Fruit fly (Drosophila melanogaster) whole organism, embryonic: ENCODE data around the gene Adgf-C.

Source experiments
- BtbVII ChIP-seq: fragments of 200-800 bp; sonication (Bioruptor generic); optimal IDR thresholded peaks from 3 replicates; lab custom pipeline; 2017; ENCODE audit warnings: missing biosample characterization, mild to moderate bottlenecking, missing genetic modification characterization
- CG10147 ChIP-seq: fragments of 200-800 bp; sonication (Bioruptor generic); optimal IDR thresholded peaks from 2 replicates; lab custom pipeline; 2019; ENCODE audit warnings: missing biosample characterization, mild to moderate bottlenecking, missing genetic modification characterization, moderate library complexity
- CG10321 ChIP-seq: fragments of 200-800 bp; sonication (Bioruptor generic); IDR thresholded peaks from 2 replicates; pipeline ENCODE4 v1.3.6; 2022; ENCODE audit warnings: missing biosample characterization, missing genetic modification characterization
- CG10431 ChIP-seq: fragments of 200-800 bp; sonication (Bioruptor generic); optimal IDR thresholded peaks from 3 replicates; lab custom pipeline; 2018; ENCODE audit warnings: missing biosample characterization, mild to moderate bottlenecking, missing genetic modification characterization
- CG10979 ChIP-seq: fragments of 200-800 bp; sonication (Bioruptor generic); optimal IDR thresholded peaks from 2 replicates; lab custom pipeline; 2018; ENCODE audit warnings: missing biosample characterization, mild to moderate bottlenecking, missing genetic modification characterization, moderate library complexity
- CG11247 ChIP-seq: fragments of 200-800 bp; sonication (Bioruptor generic); IDR thresholded peaks from 2 replicates; pipeline ENCODE4 v1.3.6; 2022; ENCODE audit warnings: missing biosample characterization, missing genetic modification characterization
- CG11456 ChIP-seq: fragments of 200-800 bp; sonication (Bioruptor generic); IDR thresholded peaks from 3 replicates; pipeline ENCODE4 v1.3.6; 2022; ENCODE audit warnings: missing biosample characterization, missing genetic modification characterization
- CG12299 ChIP-seq: fragments of 200-800 bp; sonication (Bioruptor generic); optimal IDR thresholded peaks from 2 replicates; lab custom pipeline; 2018; ENCODE audit warnings: missing biosample characterization, mild to moderate bottlenecking, missing genetic modification characterization
- CG12391 ChIP-seq: fragments of 200-800 bp; sonication (Bioruptor generic); optimal IDR thresholded peaks from 3 replicates; lab custom pipeline; 2018; ENCODE audit warnings: missing biosample characterization, mild to moderate bottlenecking, missing genetic modification characterization, moderate library complexity
- CG12942 ChIP-seq: fragments of 200-800 bp; sonication (Bioruptor generic); optimal IDR thresholded peaks from 3 replicates; lab custom pipeline; 2016; ENCODE audit warnings: missing biosample characterization, missing genetic modification characterization
- CG14050 ChIP-seq: fragments of 200-800 bp; sonication (Bioruptor generic); IDR thresholded peaks from 3 replicates; pipeline ENCODE4 v1.3.6; 2022; ENCODE audit warnings: missing biosample characterization, missing genetic modification characterization
- CG15011 ChIP-seq: fragments of 200-800 bp; sonication (Bioruptor generic); optimal IDR thresholded peaks from 3 replicates; lab custom pipeline; 2018; ENCODE audit warnings: missing biosample characterization, mild to moderate bottlenecking, missing genetic modification characterization
- CG16813 ChIP-seq: fragments of 200-800 bp; sonication (Bioruptor generic); IDR thresholded peaks from 3 replicates; pipeline ENCODE4 v1.3.6; 2022; ENCODE audit warnings: missing biosample characterization, missing genetic modification characterization; ENCODE audit not compliant: partially characterized antibody
- CG2678 ChIP-seq: fragments of 200-800 bp; sonication (Bioruptor generic); optimal IDR thresholded peaks from 3 replicates; lab custom pipeline; 2019; ENCODE audit warnings: missing biosample characterization, mild to moderate bottlenecking, missing genetic modification characterization, moderate library complexity
- CG4328 ChIP-seq: fragments of 200-800 bp; sonication (Bioruptor generic); optimal IDR thresholded peaks from 3 replicates; lab custom pipeline; 2017; ENCODE audit warnings: missing biosample characterization, missing genetic modification reagents, missing genetic modification characterization
- CG4404 ChIP-seq: fragments of 200-800 bp; sonication (Bioruptor generic); IDR thresholded peaks from 2 replicates; pipeline ENCODE4 v1.3.6; 2022; ENCODE audit warnings: missing biosample characterization, missing genetic modification characterization
- CG7987 ChIP-seq: fragments of 200-800 bp; sonication (Bioruptor generic); optimal IDR thresholded peaks from 2 replicates; lab custom pipeline; 2018; ENCODE audit warnings: missing biosample characterization, mild to moderate bottlenecking, missing genetic modification characterization, moderate library complexity
- CG9215 ChIP-seq: fragments of 200-800 bp; sonication (Bioruptor generic); IDR thresholded peaks from 2 replicates; pipeline ENCODE4 v1.3.6; 2022; ENCODE audit warnings: missing biosample characterization, missing genetic modification characterization
- D19A ChIP-seq: fragments of 200-800 bp; optimal IDR thresholded peaks from 3 replicates; lab custom pipeline; 2019; ENCODE audit warnings: missing biosample characterization, mild to moderate bottlenecking, missing genetic modification characterization, moderate library complexity
- ERR ChIP-seq: fragments of 200-800 bp; sonication (Bioruptor generic); optimal IDR thresholded peaks from 2 replicates; lab custom pipeline; 2016; ENCODE audit warnings: missing biosample characterization, missing genetic modification characterization
- Ets97D ChIP-seq: fragments of 200-800 bp; sonication (Bioruptor generic); optimal IDR thresholded peaks from 3 replicates; lab custom pipeline; 2016; ENCODE audit warnings: missing biosample characterization, missing genetic modification characterization
- Hmx ChIP-seq: fragments of 200-800 bp; sonication (Bioruptor generic); optimal IDR thresholded peaks from 2 replicates; lab custom pipeline; 2016; ENCODE audit warnings: missing biosample characterization, missing genetic modification characterization
- Med ChIP-seq: fragments of 200-800 bp; sonication (Bioruptor generic); peaks from one replicate; lab custom pipeline; 2016; ENCODE audit warnings: missing biosample characterization, missing genetic modification characterization, mild to moderate bottlenecking, inconsistent platforms, moderate library complexity
- NFAT ChIP-seq: fragments of 200-800 bp; sonication (Bioruptor generic); IDR thresholded peaks from 2 replicates; pipeline ENCODE4 v1.3.6; 2022; ENCODE audit warnings: missing biosample characterization, missing genetic modification characterization
- Oaz ChIP-seq: fragments of 200-800 bp; sonication (Bioruptor generic); IDR thresholded peaks from 2 replicates; pipeline ENCODE4 v1.3.6; 2022; ENCODE audit warnings: missing biosample characterization, missing genetic modification characterization
- Ptx1 ChIP-seq: fragments of 200-800 bp; sonication (Bioruptor generic); IDR thresholded peaks from 2 replicates; pipeline ENCODE4 v1.3.6; 2022; ENCODE audit warnings: missing biosample characterization, missing genetic modification characterization
- Sox102F ChIP-seq: fragments of 200-800 bp; sonication (Bioruptor generic); optimal IDR thresholded peaks from 2 replicates; lab custom pipeline; 2018; ENCODE audit warnings: missing biosample characterization, mild to moderate bottlenecking, missing genetic modification characterization, moderate library complexity
- Sry-δ ChIP-seq: fragments of 200-800 bp; sonication (Bioruptor generic); optimal IDR thresholded peaks from 2 replicates; lab custom pipeline; 2016; ENCODE audit warnings: missing biosample characterization, missing genetic modification characterization
- Vsx1 ChIP-seq: fragments of 200-800 bp; sonication (Bioruptor generic); optimal IDR thresholded peaks from 2 replicates; lab custom pipeline; 2017; ENCODE audit warnings: missing biosample characterization, mild to moderate bottlenecking, missing genetic modification characterization, missing genetic modification reagents
- ac ChIP-seq: fragments of 200-800 bp; sonication (Bioruptor generic); optimal IDR thresholded peaks from 3 replicates; lab custom pipeline; 2017; ENCODE audit warnings: missing biosample characterization, mild to moderate bottlenecking, missing genetic modification characterization
- amos ChIP-seq: fragments of 200-800 bp; sonication (Bioruptor generic); IDR thresholded peaks from 2 replicates; pipeline ENCODE4 v1.3.6; 2022; ENCODE audit warnings: missing biosample characterization, missing genetic modification characterization; ENCODE audit not compliant: partially characterized antibody
- chinmo ChIP-seq: fragments of 200-800 bp; sonication (Bioruptor generic); IDR thresholded peaks from 4 replicates; pipeline ENCODE4 v1.3.6; 2022; ENCODE audit warnings: missing biosample characterization, missing genetic modification characterization; ENCODE audit not compliant: partially characterized antibody
- danr ChIP-seq: fragments of 200-800 bp; sonication (Bioruptor generic); IDR thresholded peaks from 2 replicates; pipeline ENCODE4 v1.3.6; 2022; ENCODE audit warnings: missing biosample characterization, missing genetic modification characterization
- gsb-n ChIP-seq: fragments of 200-800 bp; sonication (Bioruptor generic); optimal IDR thresholded peaks from 3 replicates; lab custom pipeline; 2018; ENCODE audit warnings: missing biosample characterization, mild to moderate bottlenecking, missing genetic modification characterization
- knrl ChIP-seq: fragments of 200-800 bp; sonication (Bioruptor generic); IDR thresholded peaks from 3 replicates; pipeline ENCODE4 v1.3.6; 2022; ENCODE audit warnings: missing biosample characterization, missing genetic modification characterization; ENCODE audit not compliant: partially characterized antibody
- lbe ChIP-seq: fragments of 200-800 bp; sonication (Bioruptor generic); optimal IDR thresholded peaks from 2 replicates; lab custom pipeline; 2016; ENCODE audit warnings: missing biosample characterization, mild to moderate bottlenecking, missing genetic modification characterization
- maf-S ChIP-seq: fragments of 200-800 bp; sonication (Bioruptor generic); optimal IDR thresholded peaks from 2 replicates; lab custom pipeline; 2016; ENCODE audit warnings: missing biosample characterization, missing genetic modification characterization
- pita ChIP-seq: fragments of 200-800 bp; sonication (Bioruptor generic); optimal IDR thresholded peaks from 2 replicates; lab custom pipeline; 2017; ENCODE audit warnings: missing biosample characterization, mild to moderate bottlenecking, missing genetic modification characterization
- prd ChIP-seq, 3 experiments: fragments of >200 bp in 2 of 3; fragments of 200-800 bp in 1 of 3; sonication (Bioruptor generic) in 1 of 3; optimal IDR thresholded peaks in 2 of 3; IDR thresholded peaks in 1 of 3; 2 replicates in 2 of 3; 3 replicates in 1 of 3; pipeline versions ENCODE4 v1.3.6 to Lab custom; 2017 to 2022; ENCODE audit warnings: missing biosample characterization in 1 of 3, missing genetic modification characterization in 1 of 3
- slou ChIP-seq: fragments of 200-800 bp; sonication (Bioruptor generic); optimal IDR thresholded peaks from 3 replicates; lab custom pipeline; 2016; ENCODE audit warnings: missing biosample characterization, missing genetic modification characterization
- sob ChIP-seq: fragments of 200-800 bp; sonication (Bioruptor generic); IDR thresholded peaks from 2 replicates; pipeline ENCODE4 v1.3.6; 2022; ENCODE audit warnings: missing biosample characterization, missing genetic modification characterization
- ssp ChIP-seq: fragments of 200-800 bp; sonication (Bioruptor generic); IDR thresholded peaks from 2 replicates; pipeline ENCODE4 v1.3.6; 2022; ENCODE audit warnings: missing biosample characterization, missing genetic modification characterization
- stc ChIP-seq: fragments of 200-800 bp; sonication (Bioruptor generic); IDR thresholded peaks from 2 replicates; pipeline ENCODE4 v1.3.6; 2022; ENCODE audit warnings: missing biosample characterization, missing genetic modification characterization
- tap ChIP-seq: fragments of 200-800 bp; optimal IDR thresholded peaks from 3 replicates; lab custom pipeline; 2019; ENCODE audit warnings: missing biosample characterization, mild to moderate bottlenecking, missing genetic modification characterization, moderate library complexity
- trem ChIP-seq: fragments of 200-800 bp; optimal IDR thresholded peaks from 3 replicates; lab custom pipeline; 2019; ENCODE audit warnings: missing biosample characterization, mild to moderate bottlenecking, missing genetic modification characterization, moderate library complexity
- tup ChIP-seq: fragments of 200-800 bp; sonication (Bioruptor generic); optimal IDR thresholded peaks from 2 replicates; lab custom pipeline; 2016; ENCODE audit warnings: missing biosample characterization, mild to moderate bottlenecking, missing genetic modification characterization, moderate library complexity
- vfl ChIP-seq: fragments of 200-800 bp; sonication (Bioruptor generic); optimal IDR thresholded peaks from 2 replicates; lab custom pipeline; 2016; ENCODE audit warnings: missing biosample characterization, missing genetic modification characterization
- wek ChIP-seq: fragments of 200-800 bp; sonication (Bioruptor generic); optimal IDR thresholded peaks from 3 replicates; lab custom pipeline; 2018; ENCODE audit warnings: missing biosample characterization, mild to moderate bottlenecking, missing genetic modification characterization, moderate library complexity
- yki ChIP-seq: fragments of >200 bp; optimal IDR thresholded peaks from 3 replicates; lab custom pipeline; 2018

Adgf-C gene

dm6 chr3R:13659865-13660738 is 46.5 kb upstream of the Adgf-C start, which contains the start of gene Hrb87F (continued):
- no peak for TF ChIP-seq CG4328
- peak; percentile 50 for TF ChIP-seq lbe
- TF ChIP-seq CG12391 (tag; lab: Kevin White, UChicago) = no peak
- no peak for TF ChIP-seq CG11247 (GFP tag; lab: Robert Waterston, UW)
- TF ChIP-seq gsb-n (tag; lab: Kevin White, UChicago) = no peak
- TF ChIP-seq knrl (GFP tag; lab: Robert Waterston, UW) = no peak
- no peak for TF ChIP-seq CG10147
- no peak for TF ChIP-seq CG10431 (GFP tag; lab: Kevin White, UChicago)
- TF ChIP-seq prd (optimal IDR thresholded peaks at IDR 0.05; lab: Kevin White, UChicago) = no peak
- TF ChIP-seq prd (GFP tag; IDR thresholded peaks at IDR 0.05; lab: Robert Waterston, UW) = peak; percentile 55; the same call in 2 of the 3 replicates
- no peak for TF ChIP-seq stc (GFP tag; lab: Robert Waterston, UW)
- peak; percentile 40; the same call in 1 of the 3 replicates for TF ChIP-seq CG11456 (GFP tag; lab: Robert Waterston, UW)
- no peak; the same call in 1 of the 2 replicates for TF ChIP-seq sob (GFP tag; lab: Robert Waterston, UW)
- no peak for TF ChIP-seq CG16813 (GFP tag; lab: Robert Waterston, UW)
- no peak for TF ChIP-seq CG2678 (tag; lab: Kevin White, UChicago)
- TF ChIP-seq NFAT = peak; percentile 33; the same call in 1 of the 2 replicates
- TF ChIP-seq yki (lab: Kevin White, UChicago) = no peak
- TF ChIP-seq CG9215 (GFP tag; lab: Robert Waterston, UW) = peak; percentile 12; the same call in 1 of the 2 replicates
- no peak for TF ChIP-seq tap (tag; lab: Kevin White, UChicago)
- no peak for TF ChIP-seq CG10321 (GFP tag; lab: Robert Waterston, UW)
- no peak for TF ChIP-seq danr (GFP tag; lab: Robert Waterston, UW)
- peak; percentile 78 for TF ChIP-seq Ets97D (GFP tag; lab: Kevin White, UChicago)
- TF ChIP-seq chinmo (GFP tag; lab: Robert Waterston, UW) = no peak
- TF ChIP-seq ac (GFP tag; lab: Kevin White, UChicago) = no peak
- TF ChIP-seq trem = no peak
- TF ChIP-seq amos = peak; percentile 25; the same call in 1 of the 2 replicates
- TF ChIP-seq CG4404 (GFP tag; lab: Robert Waterston, UW) = no peak
- no peak for TF ChIP-seq D19A (tag; lab: Kevin White, UChicago)
- TF ChIP-seq pita (GFP tag; lab: Kevin White, UChicago) = no peak
- TF ChIP-seq ERR (GFP tag; lab: Kevin White, UChicago) = no peak
- TF ChIP-seq CG12942 (GFP tag; lab: Kevin White, UChicago) = no peak
- TF ChIP-seq Med (GFP tag; lab: Kevin White, UChicago) = peak; percentile 77
- peak; percentile 91 for TF ChIP-seq ssp (GFP tag; lab: Robert Waterston, UW)
- no peak for TF ChIP-seq vfl (GFP tag; lab: Kevin White, UChicago)
- TF ChIP-seq CG10979 (tag; lab: Kevin White, UChicago) = no peak
- no peak for TF ChIP-seq tup
- no peak for TF ChIP-seq maf-S (GFP tag; lab: Kevin White, UChicago)
- TF ChIP-seq Vsx1 (GFP tag; lab: Kevin White, UChicago) = no peak
- TF ChIP-seq Sry-δ (GFP tag; lab: Kevin White, UChicago) = peak; percentile 29
- no peak for TF ChIP-seq CG15011 (GFP tag; lab: Kevin White, UChicago)
- TF ChIP-seq Sox102F (GFP tag; lab: Kevin White, UChicago) = no peak
- peak; percentile 29; the same call in 1 of the 2 replicates for TF ChIP-seq Ptx1 (GFP tag; lab: Robert Waterston, UW)
- TF ChIP-seq CG14050 = no peak
- TF ChIP-seq CG12299 (tag; lab: Kevin White, UChicago) = peak; percentile 41
- no peak for TF ChIP-seq slou (GFP tag; lab: Kevin White, UChicago)
- TF ChIP-seq BtbVII = no peak
- peak; percentile 88 for TF ChIP-seq wek
- peak; percentile 60 for TF ChIP-seq CG7987 (GFP tag; lab: Kevin White, UChicago)
- TF ChIP-seq Hmx = no peak
- no peak for TF ChIP-seq Oaz
